Fruit fly (Drosophila melanogaster) whole organism: Measurements from ENCODE around the gene RpL4.

Experiments used
- CG8478 ChIP-seq: fragments of >200 bp; optimal IDR thresholded peaks from 2 replicates; lab custom pipeline; 2018; ENCODE audit warnings: inconsistent platforms
- Dll ChIP-seq: fragments of >200 bp; optimal IDR thresholded peaks from 2 replicates; lab custom pipeline; 2017
- EcR ChIP-seq, 2 experiments: fragments of >200 bp; optimal IDR thresholded peaks; 2 replicates each; lab custom pipeline; 2017; ENCODE audit warnings: missing biosample characterization in 2 of 2, missing genetic modification characterization in 2 of 2, missing genetic modification reagents in 2 of 2
- pan ChIP-seq: fragments of >200 bp; optimal IDR thresholded peaks from 2 replicates; lab custom pipeline; 2017
- psq ChIP-seq: fragments of >200 bp; optimal IDR thresholded peaks from 2 replicates; lab custom pipeline; 2017
- usp ChIP-seq: fragments of >200 bp; optimal IDR thresholded peaks from 2 replicates; lab custom pipeline; 2017; ENCODE audit warnings: missing biosample characterization, missing genetic modification characterization, mixed read lengths

- TF ChIP-seq CG8478 (lab: Kevin White, UChicago) (no peak), psq (lab: Kevin White, UChicago) (no peak), pan (lab: Kevin White, UChicago) (no peak), Dll (no peak), EcR (GFP tag; optimal IDR thresholded peaks at IDR 0.05; lab: Kevin White, UChicago) (no peak), usp (no peak)
Measured at dm6 chr3R:27957967-27958366, 35.3 kb downstream of the RpL4 start.
